Worm (Caenorhabditis elegans): ENCODE data around the gene nhr-37.

ce11 chrV:6658765-6659164, 36.8 kb downstream of the nhr-37 start:
- no peak for TF ChIP-seq ces-1 (GFP tag; optimal IDR thresholded peaks at IDR 0.05)
- TF ChIP-seq nhr-76 (tag; optimal IDR thresholded peaks at IDR 0.05): no peak

Data from whole organism, L4 larva.